Worm (Caenorhabditis elegans) whole organism, L1 larva: ENCODE measurements around the gene K04C1.5.
A peak's percentile ranks its signal among the peaks of the same experiment; 100 is the strongest.

Source experiments
- C04F5.9 ChIP-seq: sonication (generic microtip); optimal IDR thresholded peaks from 2 replicates; lab custom pipeline; 2016; ENCODE audit warnings: missing genetic modification characterization, missing compliant biosample characterization
- C34B4.2 ChIP-seq: sonication (generic microtip); optimal IDR thresholded peaks from 2 replicates; lab custom pipeline; 2017; ENCODE audit warnings: mild to moderate bottlenecking, missing genetic modification characterization, missing compliant biosample characterization
- F16B12.6 ChIP-seq: fragments of 150-350 bp; optimal IDR thresholded peaks from 2 replicates; lab custom pipeline; 2014; ENCODE audit warnings: missing biosample characterization, missing genetic modification characterization
- Y116A8C.19 ChIP-seq: sonication (generic microtip); optimal IDR thresholded peaks from 2 replicates; lab custom pipeline; 2016; ENCODE audit warnings: missing compliant biosample characterization, missing genetic modification characterization, borderline replicate concordance
- aly-2 ChIP-seq: fragments of 150-350 bp; optimal IDR thresholded peaks from 2 replicates; lab custom pipeline; 2014; ENCODE audit warnings: missing biosample characterization, missing genetic modification characterization
- blmp-1 ChIP-seq: fragments of 150-350 bp; optimal IDR thresholded peaks from 2 replicates; lab custom pipeline; 2014; ENCODE audit warnings: missing biosample characterization, missing genetic modification characterization
- ceh-8 ChIP-seq: fragments of 200-800 bp; sonication (Bioruptor generic); optimal IDR thresholded peaks from 2 replicates; lab custom pipeline; 2018; ENCODE audit warnings: mild to moderate bottlenecking, missing genetic modification characterization, moderate library complexity, missing compliant biosample characterization
- dpl-1 ChIP-seq, 3 experiments: fragments of 150-350 bp in 2 of 3; sonication (generic microtip) in 1 of 3; optimal IDR thresholded peaks; 2 replicates each; lab custom pipeline; 2014 to 2017; ENCODE audit warnings: missing biosample characterization in 3 of 3, missing genetic modification characterization in 3 of 3, missing genetic modification reagents in 3 of 3
- dsc-1 ChIP-seq: sonication (generic microtip); optimal IDR thresholded peaks from 2 replicates; lab custom pipeline; 2016; ENCODE audit warnings: mild to moderate bottlenecking, missing genetic modification characterization, missing compliant biosample characterization
- efl-3 ChIP-seq: fragments of 200-800 bp; sonication (Bioruptor generic); optimal IDR thresholded peaks from 2 replicates; lab custom pipeline; 2018; ENCODE audit warnings: mild to moderate bottlenecking, missing genetic modification characterization, missing compliant biosample characterization
- egl-13 ChIP-seq: sonication (generic microtip); optimal IDR thresholded peaks from 2 replicates; lab custom pipeline; 2016; ENCODE audit warnings: missing genotype, missing genetic modification reagents, missing genetic modification characterization, missing compliant biosample characterization
- egl-27 ChIP-seq, 2 experiments: fragments of 150-350 bp in 1 of 2; sonication (generic microtip); optimal IDR thresholded peaks; 3 replicates each; lab custom pipeline; 2017 to 2018; ENCODE audit warnings: missing biosample characterization in 2 of 2, missing genetic modification characterization in 2 of 2, missing genetic modification reagents in 2 of 2
- elt-2 ChIP-seq: sonication (generic microtip); optimal IDR thresholded peaks from 2 replicates; lab custom pipeline; 2016; ENCODE audit warnings: missing genetic modification characterization, mild to moderate bottlenecking, inconsistent platforms, missing compliant biosample characterization, missing genetic modification reagents
- ets-5 ChIP-seq: fragments of 200-800 bp; sonication (Bioruptor generic); IDR thresholded peaks from 2 replicates; pipeline ENCODE4 v1.3.6; 2022; ENCODE audit warnings: missing genetic modification characterization, missing compliant biosample characterization
- fkh-4 ChIP-seq: sonication (generic microtip); optimal IDR thresholded peaks from 2 replicates; lab custom pipeline; 2016; ENCODE audit warnings: missing compliant biosample characterization, missing genetic modification characterization, borderline replicate concordance
- hlh-4 ChIP-seq: sonication (generic microtip); optimal IDR thresholded peaks from 2 replicates; lab custom pipeline; 2016; ENCODE audit warnings: mild to moderate bottlenecking, missing genetic modification characterization, missing compliant biosample characterization
- irx-1 ChIP-seq: sonication (generic microtip); optimal IDR thresholded peaks from 2 replicates; lab custom pipeline; 2016; ENCODE audit warnings: missing genetic modification characterization, missing compliant biosample characterization
- lin-14 ChIP-seq: fragments of 200-800 bp; sonication (Bioruptor generic); optimal IDR thresholded peaks from 2 replicates; lab custom pipeline; 2018; ENCODE audit warnings: mild to moderate bottlenecking, missing genetic modification characterization, moderate library complexity, missing compliant biosample characterization
- lin-35 ChIP-seq, 2 experiments: fragments of 150-350 bp; optimal IDR thresholded peaks; 2 replicates each; lab custom pipeline; 2014; ENCODE audit warnings: missing biosample characterization in 2 of 2, missing genetic modification characterization in 2 of 2, missing genetic modification reagents in 2 of 2
- lin-39 ChIP-seq: fragments of 150-350 bp; optimal IDR thresholded peaks from 2 replicates; lab custom pipeline; 2014; ENCODE audit warnings: missing biosample characterization, missing genetic modification reagents, missing genetic modification characterization
- lsy-2 ChIP-seq, 2 experiments: fragments of 150-350 bp; optimal IDR thresholded peaks; 2 replicates each; lab custom pipeline; 2014; ENCODE audit warnings: missing biosample characterization in 2 of 2, missing genetic modification characterization in 2 of 2
- mab-9 ChIP-seq: fragments of 200-800 bp; sonication (Bioruptor generic); IDR thresholded peaks from 2 replicates; pipeline ENCODE4 v1.3.6; 2022; ENCODE audit warnings: missing genetic modification reagents, missing genetic modification characterization, missing compliant biosample characterization
- mdl-1 ChIP-seq, 2 experiments: fragments of 150-350 bp; optimal IDR thresholded peaks; 2 replicates each; lab custom pipeline; 2014 to 2017; ENCODE audit warnings: missing biosample characterization in 2 of 2, missing genetic modification characterization in 2 of 2, inconsistent platforms in 1 of 2
- mep-1 ChIP-seq: fragments of 150-350 bp; optimal IDR thresholded peaks from 2 replicates; lab custom pipeline; 2014; ENCODE audit warnings: missing biosample characterization, missing genetic modification characterization
- nhr-11 ChIP-seq: fragments of 150-350 bp; optimal IDR thresholded peaks from 2 replicates; lab custom pipeline; 2014; ENCODE audit warnings: missing biosample characterization, missing genetic modification characterization
- nhr-12 ChIP-seq: sonication (generic microtip); optimal IDR thresholded peaks from 2 replicates; lab custom pipeline; 2017; ENCODE audit warnings: missing biosample characterization, missing genetic modification characterization
- nhr-20 ChIP-seq: sonication (generic microtip); optimal IDR thresholded peaks from 2 replicates; lab custom pipeline; 2016; ENCODE audit warnings: mild to moderate bottlenecking, missing genetic modification characterization, missing compliant biosample characterization
- nhr-76 ChIP-seq: sonication (generic microtip); optimal IDR thresholded peaks from 2 replicates; lab custom pipeline; 2017; ENCODE audit warnings: missing biosample characterization, missing genetic modification characterization
- nhr-77 ChIP-seq: fragments of 150-350 bp; optimal IDR thresholded peaks from 2 replicates; lab custom pipeline; 2014; ENCODE audit warnings: missing biosample characterization, missing genetic modification characterization
- nhr-85 ChIP-seq: sonication (generic microtip); peaks from one replicate; lab custom pipeline; 2016; ENCODE audit warnings: missing genetic modification characterization, inconsistent platforms, missing compliant biosample characterization
- nhr-90 ChIP-seq: sonication (generic microtip); optimal IDR thresholded peaks from 2 replicates; lab custom pipeline; 2016; ENCODE audit warnings: mild to moderate bottlenecking, missing genetic modification characterization, missing compliant biosample characterization; ENCODE audit not compliant: poor library complexity
- pax-3 ChIP-seq: fragments of 200-800 bp; sonication (Bioruptor generic); optimal IDR thresholded peaks from 2 replicates; lab custom pipeline; 2018; ENCODE audit warnings: mild to moderate bottlenecking, missing genetic modification characterization, moderate library complexity, missing compliant biosample characterization
- pqm-1 ChIP-seq: sonication (generic microtip); optimal IDR thresholded peaks from 3 replicates; lab custom pipeline; 2017; ENCODE audit warnings: missing biosample characterization, missing genetic modification characterization
- rnt-1 ChIP-seq: sonication (generic microtip); optimal IDR thresholded peaks from 2 replicates; lab custom pipeline; 2016; ENCODE audit warnings: mild to moderate bottlenecking, missing genetic modification characterization, moderate library complexity, missing compliant biosample characterization
- skn-1 ChIP-seq: fragments of 150-350 bp; optimal IDR thresholded peaks from 2 replicates; lab custom pipeline; 2014; ENCODE audit warnings: missing biosample characterization, missing genetic modification characterization
- snu-23 ChIP-seq: sonication (generic microtip); optimal IDR thresholded peaks from 2 replicates; lab custom pipeline; 2016; ENCODE audit warnings: missing genetic modification characterization, missing compliant biosample characterization
- sox-4 ChIP-seq: sonication (generic microtip); optimal IDR thresholded peaks from 2 replicates; lab custom pipeline; 2016; ENCODE audit warnings: missing genetic modification characterization, missing compliant biosample characterization
- sup-37 ChIP-seq: fragments of 200-800 bp; sonication (Bioruptor generic); optimal IDR thresholded peaks from 2 replicates; lab custom pipeline; 2018; ENCODE audit warnings: mild to moderate bottlenecking, missing genetic modification characterization, missing compliant biosample characterization
- tlp-1 ChIP-seq: fragments of 150-350 bp; optimal IDR thresholded peaks from 2 replicates; lab custom pipeline; 2014; ENCODE audit warnings: missing biosample characterization, missing genetic modification characterization
- unc-30 ChIP-seq: sonication (generic microtip); optimal IDR thresholded peaks from 2 replicates; lab custom pipeline; 2017; ENCODE audit warnings: missing biosample characterization, missing genetic modification characterization
- unc-86 ChIP-seq: sonication (generic microtip); optimal IDR thresholded peaks from 2 replicates; lab custom pipeline; 2016; ENCODE audit warnings: missing genetic modification characterization, missing compliant biosample characterization
- vab-15 ChIP-seq: sonication (generic microtip); optimal IDR thresholded peaks from 2 replicates; lab custom pipeline; 2017; ENCODE audit warnings: missing genotype, mild to moderate bottlenecking, missing genetic modification characterization, missing compliant biosample characterization
- xbp-1 ChIP-seq: sonication (generic microtip); optimal IDR thresholded peaks from 2 replicates; lab custom pipeline; 2016; ENCODE audit warnings: missing genetic modification characterization, missing compliant biosample characterization
- zag-1 ChIP-seq: fragments of 150-350 bp; optimal IDR thresholded peaks from 2 replicates; lab custom pipeline; 2014; ENCODE audit warnings: missing biosample characterization, missing genetic modification characterization

Gene K04C1.5

DNA sequence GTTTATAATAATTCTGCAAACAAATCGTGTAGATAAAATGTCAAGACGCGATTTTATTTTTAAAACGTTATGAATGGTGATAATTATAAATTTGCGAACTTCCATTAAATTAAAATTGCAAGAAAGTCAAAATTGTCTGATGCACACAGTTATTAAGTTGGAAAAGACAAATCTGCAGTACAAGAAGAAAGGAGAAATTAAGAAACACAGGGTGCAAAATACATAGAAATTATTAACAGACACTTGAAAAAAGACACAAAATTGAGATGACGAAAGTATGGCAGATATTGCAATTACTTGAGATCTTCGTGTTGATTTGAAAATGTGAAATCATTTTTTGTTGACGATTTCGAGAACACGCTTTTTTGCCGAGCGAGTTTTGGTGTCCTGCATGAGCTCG, 6.3 kb upstream of the K04C1.5 start:
- no peak for TF ChIP-seq sup-37 (GFP tag; lab: Kevin White, UChicago)
- no peak for TF ChIP-seq xbp-1 (tag; lab: Kevin White, UChicago)

DNA sequence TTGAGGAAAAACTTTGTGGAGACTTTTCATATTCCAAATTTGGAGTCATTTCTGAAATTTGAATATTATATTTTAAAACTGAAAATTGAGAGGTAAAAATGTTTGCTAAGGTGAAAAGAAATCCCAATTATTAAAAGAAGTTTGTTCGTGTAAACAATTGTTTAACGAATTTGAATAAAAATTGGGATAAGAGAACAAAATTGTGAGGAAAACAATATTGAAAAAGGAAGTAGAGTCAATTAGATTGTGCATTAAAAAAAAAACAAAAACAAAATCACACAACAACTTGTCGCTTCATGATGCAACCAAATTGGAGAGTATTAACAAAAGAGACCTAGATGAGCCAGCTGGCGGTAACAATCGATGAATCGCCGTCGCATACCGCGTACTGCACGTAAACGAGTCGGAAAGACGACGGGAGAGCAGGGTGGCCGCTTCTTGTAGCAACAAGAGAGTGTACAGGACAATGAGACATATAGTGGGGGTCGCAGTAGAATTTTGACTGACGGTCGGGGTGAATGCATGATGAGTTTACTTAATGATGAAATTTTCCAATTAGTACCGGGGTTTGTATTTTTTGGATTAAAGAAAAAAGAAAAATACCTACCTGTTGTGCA, 4.4 kb upstream of the K04C1.5 start, which contains the start of gene K04C1.3:
TSS of gene K04C1.3 (minus strand) at position 51 of the 617 bp plus-strand sequence.
- TF ChIP-seq sox-4 (tag; lab: Kevin White, UChicago) (no peak), unc-86 (tag; lab: Kevin White, UChicago) (no peak), lin-14 (GFP tag; lab: Kevin White, UChicago) (no peak), tlp-1 (tag; lab: Kevin White, UChicago) (no peak), blmp-1 (tag; lab: Kevin White, UChicago) (no peak), nhr-85 (tag; lab: Kevin White, UChicago) (no peak), nhr-90 (tag; lab: Kevin White, UChicago) (no peak), mab-9 (GFP tag; lab: Robert Waterston, UW) (no peak), dsc-1 (no peak), Y116A8C.19 (tag; lab: Kevin White, UChicago) (no peak), fkh-4 (tag; lab: Kevin White, UChicago) (no peak), lin-35 (GFP tag; optimal IDR thresholded peaks at IDR 0.05; lab: Kevin White, UChicago) (no peak), xbp-1 (tag; lab: Kevin White, UChicago) (no peak), C04F5.9 (no peak), elt-2 (tag; lab: Kevin White, UChicago) (no peak), unc-30 (tag; lab: Kevin White, UChicago) (no peak), nhr-11 (tag; lab: Kevin White, UChicago) (no peak), nhr-12 (tag; lab: Kevin White, UChicago) (no peak), mep-1 (no peak), pqm-1 (tag; lab: Kevin White, UChicago) (no peak)

ce11 chrX:14244493-14244892, 3.4 kb upstream of the K04C1.5 start:
- peak; percentile 77 for TF ChIP-seq F16B12.6 (tag; lab: Kevin White, UChicago)
- TF ChIP-seq pax-3: no peak
- no peak for TF ChIP-seq egl-27 (tag; optimal IDR thresholded peaks at IDR 0.05; lab: Kevin White, UChicago)
- TF ChIP-seq snu-23 (GFP tag; lab: Kevin White, UChicago): peak; percentile 6
- TF ChIP-seq blmp-1 (tag; lab: Kevin White, UChicago): peak; percentile 51
- peak in 1 of 2 experiments; percentile 49 for TF ChIP-seq lin-35 (GFP tag; optimal IDR thresholded peaks at IDR 0.05; lab: Kevin White, UChicago)
- TF ChIP-seq mdl-1 (tag; optimal IDR thresholded peaks at IDR 0.05; lab: Kevin White, UChicago): peak in 1 of 2 experiments; percentile 7
- peak in 2 of 3 experiments; percentile 4 to 19 for TF ChIP-seq dpl-1 (GFP tag; optimal IDR thresholded peaks at IDR 0.05; lab: Kevin White, UChicago)
- no peak for TF ChIP-seq vab-15 (tag; lab: Kevin White, UChicago)

DNA sequence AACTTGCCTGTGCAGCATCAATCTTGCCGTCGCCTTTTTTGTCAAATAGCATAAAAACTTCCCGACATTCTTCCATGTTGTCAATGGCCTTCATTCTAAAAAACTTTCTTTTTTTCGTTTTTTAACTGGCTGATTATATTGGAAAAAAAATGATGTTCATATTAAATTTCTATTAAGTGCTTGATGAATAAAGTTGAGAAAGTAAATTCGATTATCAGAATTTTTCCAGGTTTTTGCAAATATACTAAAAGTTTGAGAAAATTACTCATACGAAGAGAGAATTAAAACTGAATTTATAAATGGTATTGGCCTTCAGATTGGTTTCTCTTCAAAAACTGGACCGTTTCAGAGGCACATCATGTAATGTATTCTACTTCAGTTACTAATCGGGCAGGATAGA, 1.3 kb upstream of the K04C1.5 start, which contains the start of gene mlc-6:
TSS of gene mlc-6 (minus strand) at position 101 of the 400 bp plus-strand sequence.
- TF ChIP-seq nhr-76 (tag; lab: Kevin White, UChicago) (no peak), lin-39 (no peak), dsc-1 (no peak), unc-30 (tag; lab: Kevin White, UChicago) (no peak), blmp-1 (tag; lab: Kevin White, UChicago) (no peak), nhr-77 (tag; lab: Kevin White, UChicago) (no peak)

DNA sequence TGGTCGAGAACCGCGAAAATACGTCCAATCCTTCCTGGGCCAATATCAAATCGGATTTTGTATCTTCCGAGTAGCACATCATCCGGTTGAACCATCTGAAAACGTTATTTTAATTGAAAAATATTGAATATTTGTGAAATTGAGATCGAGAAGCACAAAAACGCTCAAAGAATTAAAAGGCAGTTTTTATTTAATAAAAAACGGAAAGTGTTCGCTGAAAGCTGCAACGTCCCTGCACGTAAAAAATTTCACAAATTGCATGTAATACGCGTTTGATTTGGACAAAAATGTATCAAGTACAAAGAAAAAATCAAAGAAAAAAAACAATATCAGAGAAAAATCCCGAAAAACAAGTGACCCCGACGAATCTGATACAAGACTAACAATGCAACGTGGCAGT, 4.2 kb downstream of the K04C1.5 start, which contains the start of gene E02H4.6:
TSS of gene E02H4.6 (minus strand) at position 101 of the 400 bp plus-strand sequence.
- TF ChIP-seq rnt-1 (tag; lab: Kevin White, UChicago) (no peak), tlp-1 (tag; lab: Kevin White, UChicago) (no peak), elt-2 (tag; lab: Kevin White, UChicago) (no peak), nhr-20 (tag; lab: Kevin White, UChicago) (no peak), fkh-4 (tag; lab: Kevin White, UChicago) (no peak), unc-86 (tag; lab: Kevin White, UChicago) (no peak), ets-5 (GFP tag; lab: Robert Waterston, UW) (no peak), C34B4.2 (tag; lab: Kevin White, UChicago) (no peak), lsy-2 (tag; optimal IDR thresholded peaks at IDR 0.05; lab: Kevin White, UChicago) (no peak), hlh-4 (tag; lab: Kevin White, UChicago) (no peak), ceh-8 (no peak), efl-3 (no peak), irx-1 (no peak), egl-13 (tag; lab: Kevin White, UChicago) (no peak), skn-1 (tag; lab: Kevin White, UChicago) (no peak), zag-1 (no peak), aly-2 (tag; lab: Kevin White, UChicago) (no peak), nhr-90 (tag; lab: Kevin White, UChicago) (no peak), C04F5.9 (no peak)
